Worm (Caenorhabditis elegans): ENCODE measurements around the gene F53A3.7.
A peak's percentile ranks its signal among the peaks of the same experiment; 100 is the strongest.

ce11 chrIII:1937879-1938438 is 13.4 kb upstream of the F53A3.7 start:
- TF ChIP-seq lin-13 (tag; optimal IDR thresholded peaks at IDR 0.05), result peak; percentile 35
- no peak for TF ChIP-seq unc-62 (GFP tag; optimal IDR thresholded peaks at IDR 0.05)
- no peak for TF ChIP-seq nhr-28 (tag; optimal IDR thresholded peaks at IDR 0.05)
- no peak for TF ChIP-seq ztf-11 (tag; optimal IDR thresholded peaks at IDR 0.05)
- no peak for TF ChIP-seq blmp-1 (tag; optimal IDR thresholded peaks at IDR 0.05)
- no peak for TF ChIP-seq mep-1 (tag; optimal IDR thresholded peaks at IDR 0.05)
- TF ChIP-seq drap-1 (GFP tag; optimal IDR thresholded peaks at IDR 0.05), result no peak
- TF ChIP-seq ces-1 (GFP tag; optimal IDR thresholded peaks at IDR 0.05), result no peak
- no peak for TF ChIP-seq unc-39 (tag; optimal IDR thresholded peaks at IDR 0.05)
- TF ChIP-seq pha-4 (tag; optimal IDR thresholded peaks at IDR 0.05), result no peak
- TF ChIP-seq lsy-2 (tag; optimal IDR thresholded peaks at IDR 0.05), result peak; percentile 69

Measured in whole organism, mixed stage, embryonic.